Worm (Caenorhabditis elegans) whole organism, midembryonic: ENCODE results near the gene H34I24.2.

Source experiments
- T22C8.4 ChIP-seq: fragments of 200-800 bp; sonication (Bioruptor generic); IDR thresholded peaks from 2 replicates; pipeline ENCODE4 v1.3.6; 2022; ENCODE audit warnings: missing genetic modification characterization, missing compliant biosample characterization
- cog-1 ChIP-seq: sonication (generic microtip); optimal IDR thresholded peaks from 2 replicates; lab custom pipeline; 2016; ENCODE audit warnings: missing genetic modification characterization, missing compliant biosample characterization
- flt-1 ChIP-seq: fragments of 200-800 bp; sonication (Bioruptor generic); IDR thresholded peaks from 2 replicates; pipeline ENCODE4 v1.3.6; 2022; ENCODE audit warnings: missing genetic modification characterization, missing compliant biosample characterization
- klf-2 ChIP-seq: fragments of 200-800 bp; sonication (Bioruptor generic); conservative IDR thresholded peaks from 2 replicates; pipeline ENCODE4 v1.3.6; 2022; ENCODE audit warnings: missing genetic modification reagents, missing genetic modification characterization, missing compliant biosample characterization
- med-1 ChIP-seq: sonication (generic microtip); optimal IDR thresholded peaks from 2 replicates; lab custom pipeline; 2017; ENCODE audit warnings: missing genetic modification characterization, mild to moderate bottlenecking, missing compliant biosample characterization, antibody characterized with exemption, missing genetic modification reagents; ENCODE audit not compliant: insufficient read depth
- ref-1 ChIP-seq: fragments of 200-800 bp; sonication (Bioruptor generic); conservative IDR thresholded peaks from 2 replicates; pipeline ENCODE4 v1.3.6; 2022; ENCODE audit warnings: missing genetic modification reagents, missing genetic modification characterization, missing compliant biosample characterization
- tab-1 ChIP-seq: fragments of 200-800 bp; sonication (Bioruptor generic); IDR thresholded peaks from 2 replicates; pipeline ENCODE4 v1.3.6; 2022; ENCODE audit warnings: missing genetic modification characterization, missing compliant biosample characterization
- ztf-23 ChIP-seq: fragments of 200-800 bp; sonication (Bioruptor generic); IDR thresholded peaks from 2 replicates; pipeline ENCODE4 v1.3.6; 2022; ENCODE audit warnings: missing genetic modification reagents, missing genetic modification characterization, missing compliant biosample characterization
- ztf-29 ChIP-seq: fragments of 200-800 bp; sonication (Bioruptor generic); IDR thresholded peaks from 2 replicates; pipeline ENCODE4 v1.3.6; 2022; ENCODE audit warnings: missing genetic modification reagents, missing genetic modification characterization, missing compliant biosample characterization

H34I24.2 gene

DNA sequence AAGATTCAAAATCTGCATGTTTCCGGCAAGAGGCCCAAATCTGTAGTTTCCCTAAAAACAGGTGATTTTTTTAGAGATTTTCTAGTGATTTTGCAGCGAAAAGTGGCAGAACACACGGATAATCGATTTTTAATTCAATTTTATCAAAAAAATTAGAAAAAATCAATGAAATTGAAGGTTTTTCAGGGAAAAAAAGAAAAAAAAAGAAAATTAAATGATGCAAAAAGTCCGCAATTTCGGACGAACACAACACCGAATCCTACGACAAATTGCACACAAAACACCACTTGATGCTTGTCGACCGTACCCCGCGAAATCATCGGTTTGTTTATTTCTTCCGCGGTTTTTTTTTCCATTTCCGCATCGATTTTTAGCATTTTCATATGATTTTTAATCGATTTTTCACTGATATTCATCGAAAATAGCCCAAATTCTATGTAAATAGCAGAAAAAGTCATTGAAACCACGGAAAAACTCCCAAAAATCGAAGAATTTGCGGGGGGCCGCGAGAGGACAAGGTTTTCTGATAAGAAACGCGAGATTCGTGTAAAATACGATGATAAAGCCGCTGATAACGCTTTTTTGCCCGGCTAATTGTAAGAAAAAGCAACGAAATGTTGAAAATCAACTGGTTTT lies 26.8 kb upstream of the H34I24.2 start, which contains the start of gene tufm-1:
Gene tufm-1, minus strand, starts transcription at position 51 of the 636 bp plus-strand sequence.
- TF ChIP-seq ztf-29 (GFP tag; lab: Robert Waterston, UW) (no peak), cog-1 (tag; lab: Kevin White, UChicago) (no peak), flt-1 (GFP tag; lab: Robert Waterston, UW) (no peak), T22C8.4 (GFP tag; lab: Robert Waterston, UW) (no peak), ref-1 (no peak), ztf-23 (GFP tag; lab: Robert Waterston, UW) (no peak)

DNA sequence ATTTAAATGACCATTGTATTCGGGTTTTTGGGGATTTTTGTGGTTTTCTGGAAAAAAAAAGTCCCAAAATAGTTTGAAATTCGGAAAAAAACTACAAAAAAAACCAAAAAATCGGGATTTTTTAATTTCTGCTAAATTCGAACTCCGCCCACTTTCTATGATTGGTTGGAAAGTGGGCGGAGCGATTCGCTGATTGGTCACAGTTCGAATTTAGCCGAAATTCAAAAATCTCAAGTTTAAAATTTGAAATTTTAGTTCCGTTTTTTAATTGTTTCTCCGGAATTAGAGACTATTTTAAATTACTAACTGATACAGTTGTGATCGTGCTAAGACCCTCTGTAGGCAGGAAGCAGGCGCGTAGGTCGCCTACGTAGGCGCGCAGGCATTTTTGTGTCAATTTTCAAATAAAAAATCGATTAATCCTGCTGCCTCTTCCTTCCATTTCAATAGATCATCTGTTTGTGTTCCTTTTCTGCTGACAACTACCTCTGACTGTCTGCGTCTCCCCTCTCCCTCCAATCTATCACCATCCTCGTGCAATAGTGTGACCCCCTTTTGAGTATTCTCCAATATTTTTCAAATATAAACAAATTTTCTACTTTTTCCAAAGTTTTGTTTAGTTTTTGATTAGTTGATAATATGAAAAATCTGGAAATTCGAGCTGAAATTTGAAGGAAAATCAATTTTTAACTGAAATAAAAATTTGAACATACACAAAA lies 25.5 kb upstream of the H34I24.2 start:
- TF ChIP-seq med-1 (GFP tag; lab: Kevin White, UChicago), result no peak
- TF ChIP-seq klf-2, result no peak
- TF ChIP-seq ref-1, result no peak
- no peak for TF ChIP-seq cog-1 (tag; lab: Kevin White, UChicago)
- TF ChIP-seq flt-1 (GFP tag; lab: Robert Waterston, UW), result no peak
- TF ChIP-seq tab-1 (GFP tag; lab: Robert Waterston, UW), result no peak
- no peak for TF ChIP-seq T22C8.4 (GFP tag; lab: Robert Waterston, UW)
- TF ChIP-seq ztf-23 (GFP tag; lab: Robert Waterston, UW), result no peak
- no peak for TF ChIP-seq ztf-29 (GFP tag; lab: Robert Waterston, UW)

DNA sequence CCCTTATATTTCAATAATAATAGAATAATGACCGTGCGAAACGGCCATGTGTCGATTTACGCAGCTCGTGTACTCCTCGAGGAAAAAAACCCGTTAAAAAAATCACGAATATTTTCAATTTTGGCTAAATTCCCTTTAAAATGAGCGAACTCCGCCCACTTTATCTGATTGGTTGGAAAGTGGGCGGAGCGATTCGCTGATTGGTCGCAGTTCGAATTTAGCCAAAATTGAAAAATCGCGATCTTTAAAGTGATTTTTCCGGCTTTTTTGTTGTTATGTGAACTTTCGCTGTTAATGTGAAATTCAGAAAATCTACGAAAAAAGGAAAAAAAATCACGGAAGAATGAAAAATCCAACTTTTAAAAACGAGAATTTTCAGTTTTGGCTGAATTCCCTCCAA lies 24.0 kb upstream of the H34I24.2 start:
- no peak for TF ChIP-seq ztf-23 (GFP tag; lab: Robert Waterston, UW)
- no peak for TF ChIP-seq ztf-29 (GFP tag; lab: Robert Waterston, UW)
- TF ChIP-seq ref-1, result no peak
- TF ChIP-seq med-1 (GFP tag; lab: Kevin White, UChicago), result no peak
- no peak for TF ChIP-seq flt-1 (GFP tag; lab: Robert Waterston, UW)
- TF ChIP-seq cog-1 (tag; lab: Kevin White, UChicago), result no peak
- no peak for TF ChIP-seq klf-2
- TF ChIP-seq tab-1 (GFP tag; lab: Robert Waterston, UW), result no peak
- TF ChIP-seq T22C8.4 (GFP tag; lab: Robert Waterston, UW), result no peak

DNA sequence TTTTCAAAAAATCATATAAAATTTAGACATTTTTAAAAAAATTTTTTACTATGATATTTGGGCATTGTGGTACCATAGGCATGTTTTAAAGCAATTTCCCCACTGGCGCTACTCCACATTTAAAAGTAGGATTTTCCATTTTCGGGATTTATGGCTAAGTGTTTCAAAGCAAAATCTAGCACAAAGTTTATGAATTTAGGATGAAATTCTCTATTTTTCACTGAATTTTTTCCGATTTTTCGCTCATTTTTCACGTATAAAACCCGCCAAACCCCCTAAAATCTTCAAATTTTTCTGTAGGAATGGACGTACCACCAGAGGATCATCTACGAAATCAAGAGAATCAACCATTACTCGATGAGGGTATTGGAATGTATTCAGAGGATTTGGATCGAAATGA lies 22.9 kb upstream of the H34I24.2 start, which contains the start of gene pipp-4P:
Gene pipp-4P, plus strand, starts transcription at position 301 of the 400 bp plus-strand sequence.
- TF ChIP-seq T22C8.4 (GFP tag; lab: Robert Waterston, UW) (no peak), med-1 (GFP tag; lab: Kevin White, UChicago) (no peak), tab-1 (GFP tag; lab: Robert Waterston, UW) (no peak), ref-1 (no peak), flt-1 (GFP tag; lab: Robert Waterston, UW) (no peak), cog-1 (tag; lab: Kevin White, UChicago) (no peak), ztf-23 (GFP tag; lab: Robert Waterston, UW) (no peak), ztf-29 (GFP tag; lab: Robert Waterston, UW) (no peak), klf-2 (no peak)

DNA sequence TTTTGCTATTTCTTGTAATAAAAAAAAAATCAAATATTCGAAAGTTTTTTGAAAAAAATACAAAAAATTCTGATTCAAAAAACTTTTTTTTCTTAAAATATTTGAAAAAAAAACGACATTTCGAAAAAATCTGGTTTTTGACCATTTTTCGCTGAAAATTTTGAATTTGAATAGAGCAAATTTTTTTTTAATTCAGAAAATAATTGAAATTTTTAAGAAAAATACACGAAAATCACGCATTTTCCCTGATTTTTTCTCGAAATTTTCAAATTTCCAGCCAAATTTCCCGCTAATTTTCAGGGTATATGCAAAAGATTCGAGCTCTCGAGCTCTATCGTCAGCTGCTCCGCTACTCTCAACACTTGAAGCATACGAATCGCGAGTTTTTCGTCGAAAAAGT lies 15.1 kb upstream of the H34I24.2 start, which contains the start of gene Y71H2AM.1:
Gene Y71H2AM.1, plus strand, starts transcription at position 301 of the 400 bp plus-strand sequence.
- TF ChIP-seq klf-2, result no peak
- no peak for TF ChIP-seq T22C8.4 (GFP tag; lab: Robert Waterston, UW)
- no peak for TF ChIP-seq ztf-23 (GFP tag; lab: Robert Waterston, UW)
- TF ChIP-seq ztf-29 (GFP tag; lab: Robert Waterston, UW), result no peak
- no peak for TF ChIP-seq ref-1
- TF ChIP-seq tab-1 (GFP tag; lab: Robert Waterston, UW), result no peak
- TF ChIP-seq flt-1 (GFP tag; lab: Robert Waterston, UW), result no peak
- no peak for TF ChIP-seq med-1 (GFP tag; lab: Kevin White, UChicago)
- TF ChIP-seq cog-1 (tag; lab: Kevin White, UChicago), result no peak

DNA sequence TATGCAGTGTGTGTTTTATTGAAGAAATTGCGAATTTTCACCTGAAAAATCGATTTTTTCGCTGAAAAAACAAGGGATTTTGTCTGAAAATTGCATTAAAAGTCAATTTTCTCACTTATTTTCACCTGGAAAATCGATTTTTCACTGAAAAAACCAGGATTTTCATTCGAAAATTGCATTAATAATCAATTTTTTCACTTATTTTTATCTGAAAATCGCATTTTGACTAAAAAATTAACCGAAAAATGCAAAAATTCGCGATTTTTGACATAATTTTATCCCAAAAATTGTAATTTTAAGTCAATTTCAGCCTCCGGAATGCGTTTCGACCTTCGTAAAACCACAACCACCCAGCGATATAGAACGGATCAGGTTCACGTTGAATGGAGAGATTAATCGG lies 9.4 kb upstream of the H34I24.2 start, which contains the start of gene Y71H2AM.29:
Gene Y71H2AM.29, plus strand, starts transcription at position 301 of the 400 bp plus-strand sequence.
- TF ChIP-seq cog-1 (tag; lab: Kevin White, UChicago), result no peak

DNA sequence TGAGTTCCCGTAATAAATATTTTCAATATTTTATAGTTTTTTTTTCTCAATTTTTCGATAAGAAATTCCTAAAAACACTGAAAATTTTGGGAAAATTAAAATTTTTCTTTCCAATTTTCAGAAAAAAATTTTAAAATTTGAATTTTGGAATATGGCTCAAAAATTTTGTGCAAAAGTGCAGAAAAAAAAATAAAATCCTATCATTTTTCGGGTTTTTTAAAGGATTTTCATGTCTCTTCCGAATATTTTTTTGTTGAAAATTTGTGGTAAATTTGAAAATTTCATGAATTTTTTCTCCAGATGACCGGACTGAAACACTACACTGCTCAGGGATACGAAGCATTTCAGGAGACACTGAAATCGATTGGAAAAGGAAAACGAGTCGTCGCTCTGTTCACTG lies 7.5 kb upstream of the H34I24.2 start, which contains the start of gene txdc-17:
Gene txdc-17, plus strand, starts transcription at position 301 of the 400 bp plus-strand sequence.
- TF ChIP-seq klf-2 (no peak), ref-1 (no peak), ztf-29 (GFP tag; lab: Robert Waterston, UW) (no peak), ztf-23 (GFP tag; lab: Robert Waterston, UW) (no peak), flt-1 (GFP tag; lab: Robert Waterston, UW) (no peak), tab-1 (GFP tag; lab: Robert Waterston, UW) (no peak)

DNA sequence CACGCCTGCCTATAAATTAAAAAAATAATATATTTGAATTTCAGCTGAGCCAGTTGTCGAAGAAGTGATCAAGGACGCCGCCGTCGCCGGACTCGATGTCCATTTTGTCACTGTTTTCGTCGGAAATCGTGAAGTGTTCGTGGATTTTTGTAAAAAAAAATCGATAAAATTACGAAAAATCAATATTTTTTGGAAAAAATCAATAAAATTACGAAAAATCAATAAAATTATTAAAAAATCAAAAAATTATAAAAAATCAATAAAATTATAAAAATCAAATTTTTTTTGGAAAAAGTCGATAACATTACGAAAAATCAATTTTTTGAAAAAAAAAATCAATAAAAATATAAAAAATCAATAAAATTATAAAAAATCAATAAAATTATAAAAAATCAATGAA lies 6.8 kb upstream of the H34I24.2 start:
- TF ChIP-seq klf-2 (no peak), T22C8.4 (GFP tag; lab: Robert Waterston, UW) (peak; percentile 77), med-1 (GFP tag; lab: Kevin White, UChicago) (no peak)

DNA sequence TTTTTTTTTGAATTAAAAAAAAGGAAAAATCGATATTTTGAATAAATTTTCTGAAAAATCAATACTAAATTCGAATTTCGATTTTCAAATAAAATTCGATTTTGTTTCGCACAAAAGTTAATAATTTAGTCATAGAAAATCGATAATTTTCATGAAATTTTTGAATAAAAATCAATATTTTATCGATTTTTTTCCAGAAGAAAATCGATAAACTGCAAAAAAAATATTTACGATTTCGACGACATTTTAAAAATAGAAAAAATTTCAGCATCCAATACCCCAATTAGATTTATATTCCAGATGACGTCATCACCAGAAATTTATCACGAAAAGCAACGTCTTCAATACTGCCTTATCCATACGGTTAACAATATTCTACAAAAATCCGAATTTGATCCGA lies 5.5 kb upstream of the H34I24.2 start, which contains the start of gene josd-1:
Gene josd-1, plus strand, starts transcription at position 301 of the 400 bp plus-strand sequence.
- no peak for TF ChIP-seq cog-1 (tag; lab: Kevin White, UChicago)
- no peak for TF ChIP-seq tab-1 (GFP tag; lab: Robert Waterston, UW)
- no peak for TF ChIP-seq med-1 (GFP tag; lab: Kevin White, UChicago)
- TF ChIP-seq klf-2, result no peak
- no peak for TF ChIP-seq ztf-23 (GFP tag; lab: Robert Waterston, UW)
- TF ChIP-seq flt-1 (GFP tag; lab: Robert Waterston, UW), result no peak
- TF ChIP-seq T22C8.4 (GFP tag; lab: Robert Waterston, UW), result no peak; the same call in 1 of the 2 replicates
- TF ChIP-seq ref-1, result no peak
- no peak for TF ChIP-seq ztf-29 (GFP tag; lab: Robert Waterston, UW)
